Worm (Caenorhabditis elegans) whole organism, late embryonic: ENCODE results near the gene zig-8.
A peak's percentile ranks its signal among the peaks of the same experiment; 100 is the strongest.

Experiments
- C38D4.7 ChIP-seq: fragments of 200-800 bp; sonication (Bioruptor generic); optimal IDR thresholded peaks from 2 replicates; lab custom pipeline; 2018; ENCODE audit warnings: mild to moderate bottlenecking, missing genetic modification characterization, moderate library complexity, missing compliant biosample characterization
- F13H6.1 ChIP-seq: sonication (generic microtip); optimal IDR thresholded peaks from 2 replicates; lab custom pipeline; 2016; ENCODE audit warnings: missing genetic modification characterization, missing compliant biosample characterization
- T23F11.4 ChIP-seq: fragments of 200-800 bp; sonication (Bioruptor generic); optimal IDR thresholded peaks from 2 replicates; lab custom pipeline; 2018; ENCODE audit warnings: mild to moderate bottlenecking, missing genetic modification characterization, missing compliant biosample characterization
- ahr-1 ChIP-seq: sonication (generic microtip); optimal IDR thresholded peaks from 2 replicates; lab custom pipeline; 2016; ENCODE audit warnings: missing genetic modification characterization, missing compliant biosample characterization
- ceh-18 ChIP-seq: sonication (generic microtip); optimal IDR thresholded peaks from 2 replicates; lab custom pipeline; 2016; ENCODE audit warnings: missing genetic modification characterization, missing compliant biosample characterization
- ceh-19 ChIP-seq: fragments of 200-800 bp; sonication (Bioruptor generic); optimal IDR thresholded peaks from 2 replicates; lab custom pipeline; 2018; ENCODE audit warnings: mild to moderate bottlenecking, missing genetic modification characterization, missing compliant biosample characterization
- ceh-2 ChIP-seq: sonication (generic microtip); optimal IDR thresholded peaks from 2 replicates; lab custom pipeline; 2016; ENCODE audit warnings: missing genotype, missing genetic modification characterization, missing compliant biosample characterization
- ceh-31 ChIP-seq: sonication (generic microtip); optimal IDR thresholded peaks from 2 replicates; lab custom pipeline; 2016; ENCODE audit warnings: missing genetic modification characterization, missing compliant biosample characterization
- ceh-34 ChIP-seq: sonication (generic microtip); optimal IDR thresholded peaks from 2 replicates; lab custom pipeline; 2016; ENCODE audit warnings: mild to moderate bottlenecking, missing genetic modification characterization, missing compliant biosample characterization
- ceh-48 ChIP-seq: sonication (generic microtip); optimal IDR thresholded peaks from 2 replicates; lab custom pipeline; 2016; ENCODE audit warnings: missing genetic modification characterization, inconsistent platforms, missing compliant biosample characterization
- dmd-4 ChIP-seq: sonication (generic microtip); optimal IDR thresholded peaks from 2 replicates; lab custom pipeline; 2016; ENCODE audit warnings: borderline replicate concordance, missing genetic modification characterization, missing compliant biosample characterization
- dve-1 ChIP-seq: sonication (generic microtip); optimal IDR thresholded peaks from 2 replicates; lab custom pipeline; 2017; ENCODE audit warnings: antibody characterized with exemption, mild to moderate bottlenecking, missing genetic modification characterization, missing compliant biosample characterization
- elt-2 ChIP-seq: sonication (generic microtip); optimal IDR thresholded peaks from 2 replicates; lab custom pipeline; 2016; ENCODE audit warnings: missing genetic modification reagents, missing genetic modification characterization, missing compliant biosample characterization
- eyg-1 ChIP-seq: sonication (generic microtip); optimal IDR thresholded peaks from 2 replicates; lab custom pipeline; 2016; ENCODE audit warnings: missing genotype, missing genetic modification characterization, missing compliant biosample characterization
- fkh-10 ChIP-seq: fragments of 150-350 bp; optimal IDR thresholded peaks from 2 replicates; lab custom pipeline; 2014; ENCODE audit warnings: missing biosample characterization, missing genetic modification reagents, missing genetic modification characterization
- fkh-6 ChIP-seq: sonication (generic microtip); optimal IDR thresholded peaks from 2 replicates; lab custom pipeline; 2016; ENCODE audit warnings: missing genetic modification characterization, missing compliant biosample characterization
- hlh-6 ChIP-seq: sonication (generic microtip); optimal IDR thresholded peaks from 2 replicates; lab custom pipeline; 2016; ENCODE audit warnings: missing genotype, missing genetic modification characterization, missing compliant biosample characterization
- hlh-8 ChIP-seq: sonication (generic microtip); optimal IDR thresholded peaks from 2 replicates; lab custom pipeline; 2016; ENCODE audit warnings: missing genotype, missing genetic modification characterization, missing compliant biosample characterization
- lin-11 ChIP-seq: fragments of 200-800 bp; sonication (Bioruptor generic); optimal IDR thresholded peaks from 2 replicates; lab custom pipeline; 2018; ENCODE audit warnings: mild to moderate bottlenecking, missing genetic modification characterization, missing compliant biosample characterization
- nhr-11 ChIP-seq: fragments of 150-350 bp; optimal IDR thresholded peaks from 2 replicates; lab custom pipeline; 2014; ENCODE audit warnings: missing biosample characterization, missing genetic modification characterization
- nhr-232 ChIP-seq: sonication (generic microtip); optimal IDR thresholded peaks from 2 replicates; lab custom pipeline; 2016; ENCODE audit warnings: missing genetic modification characterization, missing compliant biosample characterization
- pax-1 ChIP-seq: fragments of 150-350 bp; optimal IDR thresholded peaks from 2 replicates; lab custom pipeline; 2014; ENCODE audit warnings: missing biosample characterization, missing genetic modification characterization
- pha-4 ChIP-seq: fragments of 150-350 bp; optimal IDR thresholded peaks from 2 replicates; lab custom pipeline; 2018; ENCODE audit warnings: missing biosample characterization, missing genetic modification reagents, missing genetic modification characterization
- pqm-1 ChIP-seq: sonication (generic microtip); optimal IDR thresholded peaks from 2 replicates; lab custom pipeline; 2016; ENCODE audit warnings: missing genetic modification characterization, missing compliant biosample characterization
- pros-1 ChIP-seq: fragments of 150-350 bp; optimal IDR thresholded peaks from 2 replicates; lab custom pipeline; 2014; ENCODE audit warnings: missing biosample characterization, missing genetic modification reagents, missing genetic modification characterization
- ref-2 ChIP-seq: sonication (generic microtip); optimal IDR thresholded peaks from 2 replicates; lab custom pipeline; 2016; ENCODE audit warnings: missing genetic modification characterization, missing compliant biosample characterization
- sdc-2 ChIP-seq: sonication (generic microtip); optimal IDR thresholded peaks from 2 replicates; lab custom pipeline; 2016; ENCODE audit warnings: missing genotype, missing genetic modification characterization, missing compliant biosample characterization
- sox-4 ChIP-seq: sonication (generic microtip); optimal IDR thresholded peaks from 2 replicates; lab custom pipeline; 2017; ENCODE audit warnings: mild to moderate bottlenecking, missing genetic modification characterization, inconsistent platforms, missing compliant biosample characterization
- ttx-3 ChIP-seq: sonication (generic microtip); optimal IDR thresholded peaks from 2 replicates; lab custom pipeline; 2016; ENCODE audit warnings: missing genetic modification reagents, missing genetic modification characterization, missing compliant biosample characterization
- unc-42 ChIP-seq: sonication (generic microtip); optimal IDR thresholded peaks from 2 replicates; lab custom pipeline; 2016; ENCODE audit warnings: missing genotype, missing genetic modification characterization, missing compliant biosample characterization
- unc-55 ChIP-seq: sonication (generic microtip); optimal IDR thresholded peaks from 2 replicates; lab custom pipeline; 2017; ENCODE audit warnings: missing biosample characterization, missing genetic modification reagents, missing genetic modification characterization
- unc-86 ChIP-seq: sonication (generic microtip); optimal IDR thresholded peaks from 2 replicates; lab custom pipeline; 2016; ENCODE audit warnings: missing genetic modification characterization, missing compliant biosample characterization
- ztf-16 ChIP-seq: sonication (generic microtip); optimal IDR thresholded peaks from 2 replicates; lab custom pipeline; 2017; ENCODE audit warnings: missing genetic modification characterization, missing compliant biosample characterization

Gene zig-8

DNA sequence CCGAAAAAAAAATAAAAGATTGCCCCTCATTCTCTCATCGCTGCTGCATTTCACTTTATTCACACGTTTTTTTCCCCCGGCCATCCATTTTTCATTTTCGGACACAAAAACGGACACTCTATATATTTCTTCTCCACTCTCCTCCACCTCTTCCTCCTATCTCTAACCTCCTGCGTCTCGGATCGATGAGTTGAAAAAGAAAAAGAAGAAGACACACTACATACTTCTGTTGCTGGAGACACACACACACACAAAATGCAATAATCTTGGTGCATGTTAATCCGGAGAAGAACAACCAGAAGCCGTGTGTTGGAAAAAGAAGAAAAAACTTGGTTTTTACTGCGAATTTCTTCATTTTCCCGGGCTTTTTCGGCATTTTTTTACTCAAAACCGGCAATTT, 13.7 kb upstream of the zig-8 start (continued):
- peak; percentile 26 for TF ChIP-seq ceh-18 (tag; lab: Kevin White, UChicago)
- no peak for TF ChIP-seq ttx-3
- no peak for TF ChIP-seq nhr-232
- no peak for TF ChIP-seq nhr-11 (tag; lab: Kevin White, UChicago)
- TF ChIP-seq dmd-4 = no peak
- TF ChIP-seq F13H6.1 = no peak
- no peak for TF ChIP-seq ceh-34 (tag; lab: Kevin White, UChicago)
- TF ChIP-seq T23F11.4 (GFP tag; lab: Kevin White, UChicago) = no peak
- no peak for TF ChIP-seq dve-1 (tag; lab: Kevin White, UChicago)
- no peak for TF ChIP-seq fkh-6 (tag; lab: Kevin White, UChicago)

DNA sequence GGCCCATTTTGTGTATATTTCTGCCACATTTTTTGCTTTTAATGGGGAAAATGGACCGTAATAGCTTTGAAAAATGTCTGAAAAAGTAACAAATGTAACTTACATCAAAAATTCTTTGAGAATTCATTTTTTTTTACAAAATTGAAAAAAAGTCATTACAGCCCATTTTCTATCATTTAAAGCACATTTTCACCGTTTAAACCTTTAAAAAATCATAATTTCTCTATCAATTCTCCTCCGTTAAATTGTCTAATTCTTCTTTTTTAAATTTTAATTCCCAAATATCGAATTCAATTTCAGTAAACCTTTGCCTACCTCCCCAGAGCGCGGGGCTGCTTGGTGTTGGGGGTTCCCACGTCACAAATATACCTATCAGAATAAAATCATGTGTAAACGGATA, 12.3 kb upstream of the zig-8 start, which contains the start of gene dhhc-8:
Gene dhhc-8 (plus strand): TSS at position 301 of the 400 bp plus-strand sequence.
- no peak for TF ChIP-seq ceh-31 (tag; lab: Kevin White, UChicago)
- no peak for TF ChIP-seq ttx-3
- no peak for TF ChIP-seq pqm-1
- TF ChIP-seq T23F11.4 (GFP tag; lab: Kevin White, UChicago) = no peak
- no peak for TF ChIP-seq fkh-6 (tag; lab: Kevin White, UChicago)
- no peak for TF ChIP-seq C38D4.7 (GFP tag; lab: Kevin White, UChicago)
- no peak for TF ChIP-seq lin-11 (tag; lab: Kevin White, UChicago)
- no peak for TF ChIP-seq ahr-1
- no peak for TF ChIP-seq sdc-2 (tag; lab: Kevin White, UChicago)

DNA sequence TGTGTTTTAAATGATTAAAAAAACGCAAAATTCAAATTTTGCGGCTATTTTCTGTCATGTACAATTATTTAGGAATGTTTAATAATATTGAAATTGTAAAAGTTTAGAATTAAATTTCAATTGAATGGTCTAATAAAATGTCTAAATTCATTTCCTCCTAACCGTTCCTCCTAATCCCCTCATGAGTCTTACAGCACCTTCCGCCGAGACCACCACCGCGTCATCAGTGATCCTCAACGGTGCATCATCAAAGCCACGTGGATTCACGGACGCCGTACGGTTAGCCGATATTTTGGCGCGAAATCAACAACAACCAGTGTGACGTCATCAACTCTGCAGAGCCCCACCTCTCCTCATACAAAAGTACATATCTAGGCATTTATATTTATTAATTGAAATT, 1.2 kb upstream of the zig-8 start:
- TF ChIP-seq nhr-232 = no peak
- TF ChIP-seq hlh-8 (tag; lab: Kevin White, UChicago) = no peak
- no peak for TF ChIP-seq ref-2 (tag; lab: Kevin White, UChicago)
- no peak for TF ChIP-seq dmd-4
- no peak for TF ChIP-seq elt-2 (tag; lab: Kevin White, UChicago)
- TF ChIP-seq ahr-1 = no peak
- TF ChIP-seq ttx-3 = no peak
- TF ChIP-seq pha-4 (tag; lab: Kevin White, UChicago) = no peak
- no peak for TF ChIP-seq unc-86 (tag; lab: Kevin White, UChicago)
- TF ChIP-seq pqm-1 = no peak
- TF ChIP-seq ceh-19 = no peak
- no peak for TF ChIP-seq hlh-6 (tag; lab: Kevin White, UChicago)
- no peak for TF ChIP-seq eyg-1 (tag; lab: Kevin White, UChicago)
- TF ChIP-seq F13H6.1 = no peak
- TF ChIP-seq unc-55 (GFP tag; lab: Kevin White, UChicago) = no peak
- TF ChIP-seq ceh-31 (tag; lab: Kevin White, UChicago) = no peak
- TF ChIP-seq ceh-48 = no peak
- TF ChIP-seq ceh-2 (tag; lab: Kevin White, UChicago) = no peak
- no peak for TF ChIP-seq C38D4.7 (GFP tag; lab: Kevin White, UChicago)

DNA sequence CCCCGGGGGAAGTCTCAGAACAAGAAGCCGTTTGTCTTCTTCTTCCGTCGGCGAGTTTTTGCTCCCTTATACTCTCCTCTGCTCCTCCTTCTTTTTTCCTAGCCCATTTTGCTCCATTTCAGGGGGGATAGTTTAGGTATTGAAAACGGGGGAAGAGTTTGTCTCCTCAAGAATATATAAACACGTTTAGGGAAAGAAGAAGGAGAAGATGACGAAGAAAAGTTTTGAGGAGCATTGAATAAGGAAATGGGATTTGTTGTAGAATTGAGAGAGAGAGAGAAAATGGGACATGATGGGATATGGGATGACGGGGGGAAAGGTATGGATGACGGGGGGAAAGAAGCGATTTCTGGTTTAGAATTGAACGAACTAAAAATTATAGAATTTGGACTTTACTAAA, 3.8 kb downstream of the zig-8 start:
- no peak for TF ChIP-seq sox-4 (tag; lab: Kevin White, UChicago)
- peak; percentile 87 for TF ChIP-seq unc-42 (tag; lab: Kevin White, UChicago)
- no peak for TF ChIP-seq T23F11.4 (GFP tag; lab: Kevin White, UChicago)
- no peak for TF ChIP-seq hlh-6 (tag; lab: Kevin White, UChicago)

DNA sequence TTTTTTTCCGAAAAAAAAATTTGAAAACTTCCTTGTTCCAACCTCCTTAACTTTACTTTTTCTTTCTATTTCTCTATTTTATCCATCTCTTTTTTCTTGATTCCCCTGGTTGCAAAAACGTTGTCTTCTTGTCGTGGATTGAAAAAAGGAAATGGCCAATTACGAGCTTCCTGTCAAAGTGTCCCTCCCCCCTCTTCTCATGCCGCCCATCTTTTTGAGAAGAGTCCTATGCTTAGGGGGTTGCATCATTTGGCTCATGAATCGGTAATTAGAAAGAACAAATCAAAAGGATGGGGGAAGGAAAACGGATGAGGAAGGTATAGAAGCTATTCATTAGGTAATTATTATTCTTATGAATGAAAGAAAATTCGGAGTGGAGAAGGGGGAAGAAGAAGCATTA, 7.5 kb downstream of the zig-8 start:
- TF ChIP-seq pax-1 (tag; lab: Kevin White, UChicago) (no peak), ztf-16 (no peak), unc-42 (tag; lab: Kevin White, UChicago) (peak; percentile 72)

DNA sequence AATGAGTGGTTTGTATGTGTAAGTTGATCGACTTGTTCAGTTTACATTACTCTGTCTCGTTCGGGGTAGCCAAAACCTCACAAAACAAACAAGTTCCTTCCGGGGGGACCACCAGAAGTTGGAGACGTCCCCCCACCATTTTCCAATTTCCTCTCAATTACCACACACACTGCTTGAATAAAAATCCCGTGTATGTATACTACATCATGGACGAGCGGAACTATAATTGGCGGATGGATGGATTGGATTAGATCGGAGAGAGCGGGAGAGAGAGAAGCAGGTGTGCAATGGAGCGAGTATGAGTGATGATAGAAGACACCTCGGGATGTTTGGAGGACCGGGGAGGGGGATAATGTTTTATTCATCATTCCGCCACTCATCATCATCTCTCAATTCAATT, 11.6 kb downstream of the zig-8 start:
- peak; percentile 67 for TF ChIP-seq fkh-10 (GFP tag; lab: Kevin White, UChicago)
- TF ChIP-seq pros-1 (tag; lab: Kevin White, UChicago) = no peak
- peak; percentile 95 for TF ChIP-seq unc-42 (tag; lab: Kevin White, UChicago)
- TF ChIP-seq ceh-31 (tag; lab: Kevin White, UChicago) = peak; percentile 86
- TF ChIP-seq, all 69 proteins: peak for 3
